Fruit fly (Drosophila melanogaster): Measurements from ENCODE around the gene mRpL38.

Gene mRpL38

DNA sequence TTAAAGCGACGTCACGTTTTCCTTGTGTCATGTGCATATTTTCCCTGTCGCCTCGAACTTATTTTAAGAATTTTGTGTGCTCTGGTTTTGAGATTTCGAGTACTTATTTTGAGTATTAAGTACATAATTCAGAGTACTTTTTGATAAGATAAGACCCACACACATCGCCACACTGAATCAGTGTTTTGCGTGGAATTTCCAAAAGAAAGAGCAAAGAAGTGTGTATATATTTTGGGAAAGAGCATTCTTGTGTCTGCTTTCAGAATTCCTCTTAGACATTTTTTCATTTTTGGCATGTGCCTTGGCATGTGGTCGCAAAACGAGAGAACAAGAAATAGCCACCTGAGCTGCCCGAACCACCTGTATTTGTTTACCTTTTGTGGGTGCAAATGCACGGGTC lies 10.3 kb upstream of the mRpL38 start (continued):
- no peak for TF ChIP-seq CG16779 (tag; optimal IDR thresholded peaks at IDR 0.05)
- peak; percentile 42 for TF ChIP-seq fkh (GFP tag; optimal IDR thresholded peaks at IDR 0.05)
- no peak for TF ChIP-seq esn (GFP tag; optimal IDR thresholded peaks at IDR 0.05)

DNA sequence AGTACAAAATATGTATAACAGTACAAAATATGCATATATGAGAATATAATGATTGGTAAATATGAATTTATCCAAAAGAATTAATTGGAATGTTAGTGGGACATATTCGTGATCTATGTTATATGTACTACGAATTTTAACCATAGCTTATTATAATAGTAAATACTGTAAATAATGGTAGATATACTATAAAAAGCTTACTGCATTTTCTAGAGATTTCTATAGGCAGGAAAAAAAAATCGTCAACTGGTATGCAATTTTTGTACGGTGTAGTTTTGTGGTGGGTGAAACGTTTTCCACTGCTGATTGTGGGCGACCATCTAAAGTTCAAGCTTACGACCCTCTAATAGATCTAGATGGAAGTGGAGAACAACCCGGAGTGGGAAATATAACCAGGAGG lies 9.2 kb upstream of the mRpL38 start:
- TF ChIP-seq svp (GFP tag), result peak; percentile 61
- TF ChIP-seq CG9139 (GFP tag; optimal IDR thresholded peaks at IDR 0.05), result no peak
- no peak for TF ChIP-seq Hr38 (GFP tag; optimal IDR thresholded peaks at IDR 0.05)
- TF ChIP-seq CG15336 (GFP tag; IDR thresholded peaks at IDR 0.05), result no peak
- TF ChIP-seq CG6792 (GFP tag; optimal IDR thresholded peaks at IDR 0.05), result no peak
- no peak for TF ChIP-seq vri (GFP tag; optimal IDR thresholded peaks at IDR 0.05)
- no peak for TF ChIP-seq fd59A (GFP tag; optimal IDR thresholded peaks at IDR 0.05)
- TF ChIP-seq Eip75B (GFP tag; optimal IDR thresholded peaks at IDR 0.05), result no peak
- no peak for TF ChIP-seq CG8319 (GFP tag; optimal IDR thresholded peaks at IDR 0.05)
- peak; percentile 43 for TF ChIP-seq CG32006 (GFP tag; optimal IDR thresholded peaks at IDR 0.05)
- TF ChIP-seq CG6854 (GFP tag; optimal IDR thresholded peaks at IDR 0.05), result no peak
- TF ChIP-seq cyc (GFP tag; optimal IDR thresholded peaks at IDR 0.05), result no peak
- TF ChIP-seq CG10631 (GFP tag; optimal IDR thresholded peaks at IDR 0.05), result peak; percentile 23
- no peak for TF ChIP-seq Sox14 (GFP tag; optimal IDR thresholded peaks at IDR 0.05)
- TF ChIP-seq dac (GFP tag; optimal IDR thresholded peaks at IDR 0.05), result no peak
- TF ChIP-seq ss (GFP tag; optimal IDR thresholded peaks at IDR 0.05), result no peak
- TF ChIP-seq Hr39 (GFP tag; optimal IDR thresholded peaks at IDR 0.05), result no peak
- TF ChIP-seq CG11762 (GFP tag; optimal IDR thresholded peaks at IDR 0.05; ENCODE audit: insufficient read depth), result no peak
- TF ChIP-seq Ets96B (tag; optimal IDR thresholded peaks at IDR 0.05), result no peak
- TF ChIP-seq OdsH (GFP tag; optimal IDR thresholded peaks at IDR 0.05), result no peak
- TF ChIP-seq Eip78C (GFP tag), result peak; percentile 74
- no peak for TF ChIP-seq CG11294 (GFP tag; IDR thresholded peaks at IDR 0.05)
- no peak for TF ChIP-seq fd85E (GFP tag; optimal IDR thresholded peaks at IDR 0.05)
- TF ChIP-seq CG8632 (GFP tag; optimal IDR thresholded peaks at IDR 0.05), result no peak

DNA sequence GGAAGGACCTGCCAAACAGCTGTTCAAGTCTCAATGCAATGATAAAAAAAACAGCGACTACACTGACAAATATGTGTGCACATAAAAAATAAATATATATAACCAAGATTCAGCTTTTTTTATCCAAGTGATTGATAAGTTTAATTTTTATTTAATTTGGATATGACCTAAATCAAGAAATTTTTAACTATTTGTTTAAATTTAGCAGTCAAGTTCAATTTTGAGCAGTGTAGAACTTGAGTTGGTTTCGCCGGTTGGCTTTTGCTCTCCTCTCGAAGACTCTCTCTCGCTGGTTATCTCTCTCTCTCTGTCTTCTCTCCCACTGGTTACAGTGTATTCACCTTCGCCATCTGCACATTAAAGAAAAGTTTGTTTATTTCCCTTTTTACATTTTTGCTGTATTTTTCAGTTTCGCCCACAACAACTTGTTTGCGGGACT lies 8.0 kb upstream of the mRpL38 start:
- TF ChIP-seq Eip75B (GFP tag; optimal IDR thresholded peaks at IDR 0.05) (peak; percentile 98), CG7368 (GFP tag; optimal IDR thresholded peaks at IDR 0.05) (peak; percentile 96), CG32006 (GFP tag; optimal IDR thresholded peaks at IDR 0.05) (peak; percentile 95), CG6854 (GFP tag; optimal IDR thresholded peaks at IDR 0.05) (peak; percentile 97), CG11902 (GFP tag; optimal IDR thresholded peaks at IDR 0.05) (peak; percentile 91), CG34406 (GFP tag; optimal IDR thresholded peaks at IDR 0.05) (peak; percentile 97), pdm3 (GFP tag; optimal IDR thresholded peaks at IDR 0.05) (peak; percentile 96), CG6808 (GFP tag; optimal IDR thresholded peaks at IDR 0.05) (peak; percentile 97), Hr39 (GFP tag; optimal IDR thresholded peaks at IDR 0.05) (peak; percentile 92), Blimp-1 (GFP tag; optimal IDR thresholded peaks at IDR 0.05) (peak; percentile 90), Hr4 (GFP tag; optimal IDR thresholded peaks at IDR 0.05) (peak; percentile 94), achi (GFP tag; optimal IDR thresholded peaks at IDR 0.05) (peak; percentile 96), Sox102F (GFP tag; optimal IDR thresholded peaks at IDR 0.05) (peak; percentile 93), CG6276 (GFP tag; optimal IDR thresholded peaks at IDR 0.05) (peak; percentile 90), Sox15 (GFP tag; optimal IDR thresholded peaks at IDR 0.05) (peak; percentile 94), Smox (GFP tag; optimal IDR thresholded peaks at IDR 0.05) (peak; percentile 97), vri (GFP tag; optimal IDR thresholded peaks at IDR 0.05) (peak; percentile 93), esn (GFP tag; optimal IDR thresholded peaks at IDR 0.05) (peak; percentile 98), CG31627 (GFP tag; optimal IDR thresholded peaks at IDR 0.05) (peak; percentile 95), CG1621 (tag; optimal IDR thresholded peaks at IDR 0.05) (peak; percentile 94), Ets21C (GFP tag; optimal IDR thresholded peaks at IDR 0.05) (peak; percentile 92), CG10631 (GFP tag; optimal IDR thresholded peaks at IDR 0.05) (peak; percentile 97), spab (GFP tag; optimal IDR thresholded peaks at IDR 0.05) (peak; percentile 96), Gug (GFP tag; IDR thresholded peaks at IDR 0.05) (peak; percentile 93), topi (GFP tag; optimal IDR thresholded peaks at IDR 0.05) (peak; percentile 98), CG10669 (GFP tag; optimal IDR thresholded peaks at IDR 0.05) (peak; percentile 96), CG3032 (tag; optimal IDR thresholded peaks at IDR 0.05) (peak; percentile 98), CG11294 (GFP tag; IDR thresholded peaks at IDR 0.05) (peak; percentile 87), Hr38 (GFP tag; optimal IDR thresholded peaks at IDR 0.05) (no peak), Ets96B (tag; optimal IDR thresholded peaks at IDR 0.05) (peak; percentile 97), fd59A (GFP tag; optimal IDR thresholded peaks at IDR 0.05) (peak; percentile 93), Sox14 (GFP tag; optimal IDR thresholded peaks at IDR 0.05) (peak; percentile 95), CG8119 (GFP tag; IDR thresholded peaks at IDR 0.05) (peak; percentile 98)

All from whole organism, prepupa.